Fruit fly (Drosophila melanogaster) whole organism, adult: ENCODE measurements around the gene Cox17.
A peak's percentile ranks its signal among the peaks of the same experiment; 100 is the strongest.

Experiments used
- CG11617 ChIP-seq: fragments of 200-800 bp; sonication (Bioruptor generic); optimal IDR thresholded peaks from 2 replicates; lab custom pipeline; 2017; ENCODE audit warnings: mild to moderate bottlenecking, missing biosample characterization, missing genetic modification reagents, missing genetic modification characterization
- CG12768 ChIP-seq: fragments of 200-800 bp; sonication (Bioruptor generic); optimal IDR thresholded peaks from 2 replicates; lab custom pipeline; 2017; ENCODE audit warnings: missing biosample characterization, missing genetic modification characterization, mild to moderate bottlenecking, moderate library complexity, missing genetic modification reagents
- CG5204 ChIP-seq: fragments of 200-800 bp; sonication (Bioruptor generic); optimal IDR thresholded peaks from 2 replicates; lab custom pipeline; 2016; ENCODE audit warnings: missing biosample characterization, missing genetic modification characterization
- CG7045 ChIP-seq: fragments of 200-800 bp; sonication (Bioruptor generic); optimal IDR thresholded peaks from 2 replicates; lab custom pipeline; 2017; ENCODE audit warnings: missing biosample characterization, mild to moderate bottlenecking, missing genetic modification characterization
- CG7101 ChIP-seq: fragments of 200-800 bp; sonication (Bioruptor generic); optimal IDR thresholded peaks from 2 replicates; lab custom pipeline; 2018; ENCODE audit warnings: missing biosample characterization, mild to moderate bottlenecking, missing genetic modification characterization, moderate library complexity
- Clk ChIP-seq: fragments of 200-800 bp; sonication (Bioruptor generic); optimal IDR thresholded peaks from 2 replicates; lab custom pipeline; 2017; ENCODE audit warnings: missing biosample characterization, missing genetic modification characterization
- Crg-1 ChIP-seq: fragments of 200-800 bp; sonication (Bioruptor generic); optimal IDR thresholded peaks from 2 replicates; lab custom pipeline; 2016; ENCODE audit warnings: missing biosample characterization, missing genetic modification characterization
- cnc ChIP-seq, 2 experiments: fragments of >200 bp; optimal IDR thresholded peaks; 2 replicates each; lab custom pipeline; 2017
- kay ChIP-seq: fragments of 200-800 bp; sonication (Bioruptor generic); peaks from one replicate; lab custom pipeline; 2016; ENCODE audit warnings: missing biosample characterization, missing genetic modification characterization, borderline replicate concordance
- ovo ChIP-seq: fragments of 200-800 bp; sonication (Bioruptor generic); optimal IDR thresholded peaks from 2 replicates; lab custom pipeline; 2016; ENCODE audit warnings: missing biosample characterization, missing genetic modification characterization
- pad ChIP-seq: fragments of 200-800 bp; sonication (Bioruptor generic); optimal IDR thresholded peaks from 3 replicates; lab custom pipeline; 2017; ENCODE audit warnings: missing biosample characterization, missing genetic modification characterization, mild to moderate bottlenecking, moderate library complexity, missing genetic modification reagents
- tj ChIP-seq: fragments of 200-800 bp; sonication (Bioruptor generic); optimal IDR thresholded peaks from 3 replicates; lab custom pipeline; 2017; ENCODE audit warnings: missing biosample characterization, mild to moderate bottlenecking, missing genetic modification characterization, moderate library complexity
- toe ChIP-seq: fragments of 200-800 bp; sonication (Bioruptor generic); optimal IDR thresholded peaks from 2 replicates; lab custom pipeline; 2016; ENCODE audit warnings: missing biosample characterization, missing genetic modification characterization

DNA sequence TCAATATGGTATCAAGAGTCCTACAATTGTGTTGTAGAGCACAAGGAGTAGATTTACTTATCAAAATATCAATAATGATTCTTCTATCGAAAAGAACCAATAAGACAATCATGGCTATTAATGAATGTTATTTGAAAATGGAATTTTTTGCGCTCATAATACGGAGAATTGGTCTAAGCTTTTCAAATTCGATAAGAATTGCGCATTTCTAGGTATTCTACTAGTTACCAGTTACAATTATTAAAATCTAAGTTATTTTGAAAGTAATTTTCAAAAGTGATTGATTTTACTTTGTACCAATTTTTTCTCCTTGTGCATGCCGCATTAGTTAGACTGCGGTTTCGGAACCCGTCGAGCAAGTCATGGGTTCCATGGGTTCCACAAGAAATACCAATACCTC lies 14.4 kb downstream of the Cox17 start:
- TF ChIP-seq Clk (GFP tag; lab: Kevin White, UChicago) = no peak
- no peak for TF ChIP-seq ovo (GFP tag; lab: Kevin White, UChicago)
- no peak for TF ChIP-seq CG7101 (tag; lab: Kevin White, UChicago)
- TF ChIP-seq pad (GFP tag; lab: Kevin White, UChicago) = no peak
- no peak for TF ChIP-seq CG12768 (GFP tag; lab: Kevin White, UChicago)
- no peak for TF ChIP-seq CG11617 (GFP tag; lab: Kevin White, UChicago)
- no peak for TF ChIP-seq toe
- peak; percentile 0 for TF ChIP-seq kay (GFP tag; lab: Kevin White, UChicago)
- no peak for TF ChIP-seq cnc (optimal IDR thresholded peaks at IDR 0.05; lab: Kevin White, UChicago)
- no peak for TF ChIP-seq CG5204
- TF ChIP-seq Crg-1 (GFP tag; lab: Kevin White, UChicago) = no peak
- no peak for TF ChIP-seq tj
- TF ChIP-seq CG7045 (GFP tag; lab: Kevin White, UChicago) = no peak
